Worm (Caenorhabditis elegans): Measurements from ENCODE around the gene gcc-2.

Gene gcc-2

DNA sequence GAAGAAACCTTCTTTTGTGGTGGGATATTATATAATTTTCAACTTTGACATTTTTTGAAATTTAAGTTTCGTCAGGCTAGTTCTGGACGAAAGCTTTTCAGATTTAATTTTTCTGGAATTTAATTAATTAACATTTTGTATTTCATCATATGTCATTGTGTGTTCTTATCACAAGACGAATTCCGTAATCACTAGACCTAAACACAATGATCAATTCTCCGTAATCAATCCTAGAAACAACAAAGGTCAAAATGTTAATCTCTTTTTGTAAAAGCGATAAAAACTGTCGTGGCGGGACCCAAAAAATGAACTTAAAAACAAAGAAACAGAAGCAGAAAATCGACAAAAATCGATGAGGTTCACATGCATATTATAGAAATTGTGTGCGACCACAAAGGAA, 47.2 kb downstream of the gcc-2 start:
- TF ChIP-seq nhr-76 (tag; optimal IDR thresholded peaks at IDR 0.05): no peak
- peak; percentile 80 for TF ChIP-seq elt-2 (tag; optimal IDR thresholded peaks at IDR 0.05)
- no peak for TF ChIP-seq ceh-28 (tag; optimal IDR thresholded peaks at IDR 0.05)
- peak; percentile 28 for TF ChIP-seq pqm-1 (tag; optimal IDR thresholded peaks at IDR 0.05)

DNA sequence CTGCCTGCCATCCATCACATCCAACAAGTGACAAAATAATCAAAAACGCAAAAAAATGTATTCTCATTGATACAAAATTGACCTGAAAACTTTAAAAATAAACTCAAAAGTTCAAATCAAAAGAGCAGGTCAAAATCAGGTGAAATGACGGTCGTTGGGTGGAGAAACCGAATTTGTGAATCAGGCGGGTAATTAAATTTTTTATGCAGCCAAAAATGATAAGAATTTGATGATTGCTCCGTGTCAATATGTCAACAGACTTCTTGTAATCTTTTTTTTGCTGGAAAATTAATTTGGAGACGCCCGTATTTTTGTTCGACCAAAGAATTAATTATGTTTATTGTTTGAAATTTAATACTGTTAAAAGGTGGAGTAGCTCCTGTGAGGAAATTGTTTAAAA, 48.1 kb downstream of the gcc-2 start, which contains the start of gene ncx-6:
Gene ncx-6, minus strand, starts transcription at position 88 of the 400 bp plus-strand sequence.
- peak; percentile 0 for TF ChIP-seq pqm-1 (tag; optimal IDR thresholded peaks at IDR 0.05)
- TF ChIP-seq fkh-10 (GFP tag; optimal IDR thresholded peaks at IDR 0.05): no peak
- peak; percentile 76 for TF ChIP-seq elt-2 (tag; optimal IDR thresholded peaks at IDR 0.05)

DNA sequence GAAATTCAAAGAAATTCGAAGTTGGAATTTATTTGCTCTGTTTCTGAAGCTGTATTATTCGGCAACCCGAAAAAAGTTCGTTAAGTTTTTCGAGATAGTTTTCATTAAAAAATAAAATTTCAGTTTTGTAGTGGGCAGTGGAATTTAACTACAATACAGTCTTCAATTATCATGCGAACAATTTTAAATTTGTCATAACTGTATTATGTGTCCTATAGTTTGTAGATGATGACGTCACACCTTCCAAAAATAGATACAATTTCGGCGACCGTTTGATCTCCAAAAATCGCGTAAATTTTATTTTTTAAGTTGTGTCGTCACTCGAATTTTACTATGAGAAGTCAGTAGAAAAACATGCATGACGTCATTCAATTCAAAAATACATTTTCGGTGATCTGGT, 48.8 kb downstream of the gcc-2 start:
- no peak for TF ChIP-seq elt-3 (tag; optimal IDR thresholded peaks at IDR 0.05)
- no peak for TF ChIP-seq elt-1 (tag; optimal IDR thresholded peaks at IDR 0.05)
- TF ChIP-seq egl-5 (tag; optimal IDR thresholded peaks at IDR 0.05): no peak

DNA sequence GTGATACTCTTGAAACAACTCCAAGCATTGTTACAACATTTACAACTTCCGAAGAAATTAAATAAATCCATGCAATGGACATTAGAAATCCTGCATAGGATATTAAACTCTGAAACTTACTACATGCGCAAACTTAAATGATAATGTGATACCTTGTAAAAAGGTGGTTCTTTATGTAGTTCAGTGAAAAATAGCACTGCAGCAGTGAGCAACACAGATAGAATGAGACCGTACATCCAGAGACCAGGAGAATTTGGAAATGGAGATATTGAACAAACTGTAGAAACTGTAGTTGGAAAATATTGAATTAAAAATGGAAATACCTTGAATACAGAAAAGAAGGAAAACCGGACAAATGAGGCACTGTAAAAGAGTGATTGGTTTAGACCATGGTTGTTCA, 50.8 kb downstream of the gcc-2 start:
- TF ChIP-seq ztf-11 (tag; optimal IDR thresholded peaks at IDR 0.05) (no peak), unc-62 (GFP tag; optimal IDR thresholded peaks at IDR 0.05) (no peak), zag-1 (tag; optimal IDR thresholded peaks at IDR 0.05) (no peak), ceh-28 (tag; optimal IDR thresholded peaks at IDR 0.05) (no peak), fkh-10 (GFP tag; optimal IDR thresholded peaks at IDR 0.05) (no peak), eor-1 (tag; optimal IDR thresholded peaks at IDR 0.05) (no peak), lin-39 (tag; optimal IDR thresholded peaks at IDR 0.05) (no peak), mdl-1 (tag; optimal IDR thresholded peaks at IDR 0.05) (no peak), R02D3.7 (tag; optimal IDR thresholded peaks at IDR 0.05) (no peak), egl-27 (tag; optimal IDR thresholded peaks at IDR 0.05) (no peak)
